Worm (Caenorhabditis elegans) whole organism, early embryonic: ENCODE data around the gene K08F11.1.

Source experiments
- F13C5.2 ChIP-seq: sonication (generic microtip); optimal IDR thresholded peaks from 2 replicates; lab custom pipeline; 2017; ENCODE audit warnings: mild to moderate bottlenecking, missing genetic modification characterization, inconsistent platforms, missing compliant biosample characterization
- aly-1 ChIP-seq: sonication (generic microtip); optimal IDR thresholded peaks from 2 replicates; lab custom pipeline; 2016; ENCODE audit warnings: missing genetic modification characterization, missing compliant biosample characterization
- ama-1 ChIP-seq: fragments of 150-350 bp; optimal IDR thresholded peaks from 2 replicates; lab custom pipeline; 2014
- ceh-13 ChIP-seq: fragments of 200-800 bp; sonication (Bioruptor generic); optimal IDR thresholded peaks from 2 replicates; lab custom pipeline; 2018; ENCODE audit warnings: mild to moderate bottlenecking, missing genetic modification characterization, missing compliant biosample characterization
- ceh-36 ChIP-seq: sonication (generic microtip); optimal IDR thresholded peaks from 2 replicates; lab custom pipeline; 2016; ENCODE audit warnings: missing genetic modification characterization, inconsistent platforms, missing compliant biosample characterization
- ets-7 ChIP-seq: sonication (generic microtip); optimal IDR thresholded peaks from 2 replicates; lab custom pipeline; 2016; ENCODE audit warnings: missing genotype, missing genetic modification characterization, missing compliant biosample characterization
- flt-1 ChIP-seq: fragments of 200-800 bp; sonication (Bioruptor generic); IDR thresholded peaks from 2 replicates; pipeline ENCODE4 v1.3.6; 2022; ENCODE audit warnings: missing genetic modification characterization, missing compliant biosample characterization
- hmbx-1 ChIP-seq: sonication (generic microtip); optimal IDR thresholded peaks from 2 replicates; lab custom pipeline; 2016; ENCODE audit warnings: mild to moderate bottlenecking, missing genetic modification characterization, missing compliant biosample characterization
- hmg-4 ChIP-seq: fragments of 200-800 bp; sonication (Bioruptor generic); optimal IDR thresholded peaks from 2 replicates; lab custom pipeline; 2018; ENCODE audit warnings: mild to moderate bottlenecking, missing genetic modification characterization, missing compliant biosample characterization
- hnd-1 ChIP-seq: sonication (generic microtip); optimal IDR thresholded peaks from 2 replicates; lab custom pipeline; 2016; ENCODE audit warnings: missing genetic modification characterization, missing compliant biosample characterization
- pes-1 ChIP-seq: fragments of 200-800 bp; sonication (Bioruptor generic); IDR thresholded peaks from 2 replicates; pipeline ENCODE4 v1.3.6; 2022; ENCODE audit warnings: missing genetic modification reagents, missing genetic modification characterization, missing compliant biosample characterization
- scrt-1 ChIP-seq: fragments of 200-800 bp; sonication (Bioruptor generic); IDR thresholded peaks from 2 replicates; pipeline ENCODE4 v1.3.6; 2022; ENCODE audit warnings: missing genetic modification characterization, missing compliant biosample characterization
- sea-1 ChIP-seq: fragments of 200-800 bp; sonication (Bioruptor generic); conservative IDR thresholded peaks from 2 replicates; pipeline ENCODE4 v1.3.6; 2022; ENCODE audit warnings: missing genetic modification characterization, missing compliant biosample characterization
- tbx-37 ChIP-seq: fragments of 200-800 bp; sonication (Bioruptor generic); conservative IDR thresholded peaks from 2 replicates; pipeline ENCODE4 v1.3.6; 2022; ENCODE audit warnings: missing genetic modification reagents, missing genetic modification characterization, missing compliant biosample characterization

DNA sequence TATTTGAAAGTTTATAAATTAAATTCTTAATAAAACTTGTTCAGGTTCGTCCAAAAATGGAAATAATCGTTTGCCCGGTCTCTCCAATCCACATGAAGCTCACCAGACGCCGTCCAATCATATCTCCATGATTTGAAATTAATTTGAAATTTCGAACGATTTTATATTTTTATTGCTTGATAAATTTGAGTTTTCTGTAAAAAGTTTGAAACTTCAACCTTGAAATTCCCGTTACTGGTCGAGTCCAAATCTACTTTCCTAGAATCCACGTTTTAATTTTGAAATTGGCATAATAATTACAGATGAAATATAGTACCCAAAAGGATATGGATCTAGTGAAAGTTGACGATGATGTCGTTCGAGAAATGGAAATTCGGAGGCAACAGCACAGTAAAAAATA lies 39.8 kb downstream of the K08F11.1 start, which contains the start of gene npp-26:
- TF ChIP-seq ama-1 (lab: Kevin White, UChicago) (no peak), flt-1 (no peak), ets-7 (tag; lab: Kevin White, UChicago) (no peak), aly-1 (tag; lab: Kevin White, UChicago) (no peak), pes-1 (no peak), ceh-13 (GFP tag; lab: Kevin White, UChicago) (no peak), hnd-1 (tag; lab: Kevin White, UChicago) (no peak), scrt-1 (no peak), tbx-37 (no peak), hmbx-1 (tag; lab: Kevin White, UChicago) (no peak), hmg-4 (GFP tag; lab: Kevin White, UChicago) (no peak), ceh-36 (tag; lab: Kevin White, UChicago) (no peak), sea-1 (GFP tag; lab: Robert Waterston, UW) (no peak), F13C5.2 (no peak)
